Fruit fly (Drosophila melanogaster) whole organism, embryonic: Measurements from ENCODE around the gene Ttc19.

ENCODE experiments used
- Adf1 ChIP-seq: fragments of 200-800 bp; sonication (Bioruptor generic); IDR thresholded peaks from 2 replicates; pipeline ENCODE4 v1.3.6; 2022; ENCODE audit warnings: missing biosample characterization, missing genetic modification characterization
- CG11085 ChIP-seq: fragments of 200-800 bp; sonication (Bioruptor generic); IDR thresholded peaks from 2 replicates; pipeline ENCODE4 v1.3.6; 2022; ENCODE audit warnings: missing biosample characterization, missing genetic modification characterization
- CG13296 ChIP-seq: fragments of 200-800 bp; sonication (Bioruptor generic); optimal IDR thresholded peaks from 3 replicates; lab custom pipeline; 2018; ENCODE audit warnings: missing biosample characterization, mild to moderate bottlenecking, missing genetic modification characterization
- CG2712 ChIP-seq: fragments of 200-800 bp; optimal IDR thresholded peaks from 3 replicates; lab custom pipeline; 2019; ENCODE audit warnings: missing biosample characterization, mild to moderate bottlenecking, missing genetic modification characterization, moderate library complexity
- Sox102F ChIP-seq: fragments of 200-800 bp; sonication (Bioruptor generic); optimal IDR thresholded peaks from 2 replicates; lab custom pipeline; 2018; ENCODE audit warnings: missing biosample characterization, mild to moderate bottlenecking, missing genetic modification characterization, moderate library complexity

- TF ChIP-seq CG2712 (tag; lab: Kevin White, UChicago) (peak; percentile 24), CG11085 (GFP tag; lab: Robert Waterston, UW) (no peak), Adf1 (peak; percentile 84), Sox102F (GFP tag; lab: Kevin White, UChicago) (no peak), CG13296 (GFP tag; lab: Kevin White, UChicago) (no peak)
These were observed 9.0 kb upstream of the Ttc19 start, which contains the start of gene CG10492 for dm6 chr2L:19053860-19054515.
